Worm (Caenorhabditis elegans) whole organism, L2 larva: ENCODE results near the gene M03F4.4.

Source experiments
- R02D3.7 ChIP-seq: fragments of 150-350 bp; optimal IDR thresholded peaks from 2 replicates; lab custom pipeline; 2014; ENCODE audit warnings: missing biosample characterization, missing genetic modification characterization
- blmp-1 ChIP-seq: sonication (generic microtip); optimal IDR thresholded peaks from 2 replicates; lab custom pipeline; 2017; ENCODE audit warnings: missing genetic modification characterization, mild to moderate bottlenecking, missing compliant biosample characterization, antibody characterized with exemption, moderate library complexity; ENCODE audit not compliant: insufficient read depth
- elt-3 ChIP-seq: sonication (generic microtip); optimal IDR thresholded peaks from 2 replicates; lab custom pipeline; 2017; ENCODE audit warnings: missing biosample characterization, missing genetic modification characterization
- lsy-2 ChIP-seq, 2 experiments: fragments of 150-350 bp in 1 of 2; sonication (generic microtip) in 1 of 2; optimal IDR thresholded peaks; 2 replicates each; lab custom pipeline; 2014 to 2017; ENCODE audit warnings: missing biosample characterization in 2 of 2, missing genetic modification characterization in 2 of 2
- nhr-23 ChIP-seq: fragments of 150-350 bp; optimal IDR thresholded peaks from 2 replicates; lab custom pipeline; 2014; ENCODE audit warnings: missing biosample characterization, missing genetic modification reagents, missing genetic modification characterization
- skn-1 ChIP-seq: sonication (generic microtip); optimal IDR thresholded peaks from 2 replicates; lab custom pipeline; 2017; ENCODE audit warnings: missing biosample characterization, missing genetic modification characterization
- sma-3 ChIP-seq: sonication (generic microtip); optimal IDR thresholded peaks from 2 replicates; lab custom pipeline; 2016; ENCODE audit warnings: missing genetic modification reagents, missing genetic modification characterization, missing compliant biosample characterization
- unc-62 ChIP-seq: fragments of 150-350 bp; optimal IDR thresholded peaks from 2 replicates; lab custom pipeline; 2014; ENCODE audit warnings: missing biosample characterization, missing genetic modification reagents, missing genetic modification characterization
- ztf-1 ChIP-seq: fragments of 200-800 bp; sonication (Bioruptor generic); conservative IDR thresholded peaks from 2 replicates; pipeline ENCODE4 v1.3.6; 2022; ENCODE audit warnings: missing genetic modification characterization, missing compliant biosample characterization
- ztf-11 ChIP-seq: sonication (generic microtip); optimal IDR thresholded peaks from 2 replicates; lab custom pipeline; 2017; ENCODE audit warnings: missing biosample characterization, missing genetic modification characterization

ce11 chrX:4974486-4974885 is 17.3 kb upstream of the M03F4.4 start:
- no peak for TF ChIP-seq ztf-11 (tag; lab: Kevin White, UChicago)
- TF ChIP-seq blmp-1 (tag; lab: Kevin White, UChicago) = no peak
- no peak for TF ChIP-seq elt-3 (tag; lab: Kevin White, UChicago)
- no peak for TF ChIP-seq lsy-2 (tag; optimal IDR thresholded peaks at IDR 0.05; lab: Kevin White, UChicago)
- no peak for TF ChIP-seq skn-1
- no peak for TF ChIP-seq unc-62 (GFP tag; lab: Kevin White, UChicago)
- TF ChIP-seq ztf-1 = no peak
- no peak for TF ChIP-seq nhr-23 (tag; lab: Kevin White, UChicago)
- no peak for TF ChIP-seq sma-3 (GFP tag; lab: Kevin White, UChicago)
- no peak for TF ChIP-seq R02D3.7 (tag; lab: Kevin White, UChicago)
